Fruit fly (Drosophila melanogaster) whole organism, embryonic: ENCODE data around the gene CG13299.

Source experiments
- Aef1 ChIP-seq: fragments of 200-800 bp; sonication (Bioruptor generic); IDR thresholded peaks from 3 replicates; pipeline ENCODE4 v1.3.6; 2022; ENCODE audit warnings: missing biosample characterization, missing genetic modification characterization
- CG10267 ChIP-seq: fragments of 200-800 bp; sonication (Bioruptor generic); optimal IDR thresholded peaks from 2 replicates; lab custom pipeline; 2018; ENCODE audit warnings: missing biosample characterization, mild to moderate bottlenecking, missing genetic modification characterization, moderate library complexity
- CG10543 ChIP-seq: fragments of 200-800 bp; sonication (Bioruptor generic); optimal IDR thresholded peaks from 3 replicates; lab custom pipeline; 2017; ENCODE audit warnings: missing biosample characterization, mild to moderate bottlenecking, missing genetic modification characterization, moderate library complexity
- CG12236 ChIP-seq: fragments of 200-800 bp; sonication (Bioruptor generic); optimal IDR thresholded peaks from 2 replicates; lab custom pipeline; 2016; ENCODE audit warnings: missing biosample characterization, missing genetic modification characterization
- CG1233 ChIP-seq: fragments of 200-800 bp; sonication (Bioruptor generic); optimal IDR thresholded peaks from 4 replicates; lab custom pipeline; 2018; ENCODE audit warnings: missing biosample characterization, mild to moderate bottlenecking, missing genetic modification characterization
- CG13775 ChIP-seq: fragments of 200-800 bp; sonication (Bioruptor generic); optimal IDR thresholded peaks from 3 replicates; lab custom pipeline; 2017; ENCODE audit warnings: missing biosample characterization, mild to moderate bottlenecking, missing genetic modification characterization
- CG17568 ChIP-seq: fragments of 200-800 bp; sonication (Bioruptor generic); optimal IDR thresholded peaks from 2 replicates; lab custom pipeline; 2018; ENCODE audit warnings: missing biosample characterization, mild to moderate bottlenecking, missing genetic modification characterization, moderate library complexity
- CG2712 ChIP-seq: fragments of 200-800 bp; optimal IDR thresholded peaks from 3 replicates; lab custom pipeline; 2019; ENCODE audit warnings: missing biosample characterization, mild to moderate bottlenecking, missing genetic modification characterization, moderate library complexity
- CG2875 ChIP-seq: fragments of 200-800 bp; sonication (Bioruptor generic); optimal IDR thresholded peaks from 2 replicates; lab custom pipeline; 2017; ENCODE audit warnings: missing biosample characterization, mild to moderate bottlenecking, missing genetic modification characterization, missing genetic modification reagents
- CG32532 ChIP-seq: fragments of 200-800 bp; sonication (Bioruptor generic); IDR thresholded peaks from 2 replicates; pipeline ENCODE4 v1.3.6; 2022; ENCODE audit warnings: missing biosample characterization, missing genetic modification characterization
- CG32767 ChIP-seq: fragments of 200-800 bp; sonication (Bioruptor generic); IDR thresholded peaks from 2 replicates; pipeline ENCODE4 v1.3.6; 2022; ENCODE audit warnings: missing biosample characterization, missing genetic modification characterization
- CG34422 ChIP-seq: fragments of 200-800 bp; sonication (Bioruptor generic); IDR thresholded peaks from 3 replicates; pipeline ENCODE4 v1.3.6; 2022; ENCODE audit warnings: missing biosample characterization, missing genetic modification characterization
- CG5953 ChIP-seq: fragments of 200-800 bp; sonication (Bioruptor generic); IDR thresholded peaks from 2 replicates; pipeline ENCODE4 v1.3.6; 2022; ENCODE audit warnings: missing biosample characterization, missing genetic modification characterization
- CG6175 ChIP-seq: fragments of 200-800 bp; sonication (Bioruptor generic); IDR thresholded peaks from 3 replicates; pipeline ENCODE4 v1.3.6; 2022; ENCODE audit warnings: missing biosample characterization, missing genetic modification characterization
- CG6791 ChIP-seq: fragments of 200-800 bp; sonication (Bioruptor generic); IDR thresholded peaks from 3 replicates; pipeline ENCODE4 v1.3.6; 2022; ENCODE audit warnings: missing biosample characterization, missing genetic modification characterization; ENCODE audit not compliant: partially characterized antibody
- CG7556 ChIP-seq: fragments of 200-800 bp; sonication (Bioruptor generic); optimal IDR thresholded peaks from 2 replicates; lab custom pipeline; 2017; ENCODE audit warnings: missing biosample characterization, mild to moderate bottlenecking, missing genetic modification characterization
- CG7786 ChIP-seq: fragments of 200-800 bp; sonication (Bioruptor generic); optimal IDR thresholded peaks from 2 replicates; lab custom pipeline; 2016; ENCODE audit warnings: missing biosample characterization, missing genetic modification characterization
- Chrac-16 ChIP-seq: fragments of 200-800 bp; sonication (Bioruptor generic); optimal IDR thresholded peaks from 3 replicates; lab custom pipeline; 2016; ENCODE audit warnings: missing biosample characterization, missing genetic modification characterization
- Dek ChIP-seq: fragments of 200-800 bp; sonication (Bioruptor generic); optimal IDR thresholded peaks from 3 replicates; lab custom pipeline; 2019; ENCODE audit warnings: missing biosample characterization, mild to moderate bottlenecking, missing genetic modification characterization, moderate library complexity
- Dfd ChIP-seq, 2 experiments: fragments of >200 bp; optimal IDR thresholded peaks; 2 replicates each; lab custom pipeline; 2017; ENCODE audit warnings: missing biosample characterization in 2 of 2, missing genetic modification characterization in 2 of 2
- Dip3 ChIP-seq: fragments of 200-800 bp; sonication (Bioruptor generic); optimal IDR thresholded peaks from 3 replicates; lab custom pipeline; 2016; ENCODE audit warnings: missing biosample characterization, missing genetic modification characterization
- Dref ChIP-seq: fragments of 200-800 bp; sonication (Bioruptor generic); IDR thresholded peaks from 2 replicates; pipeline ENCODE4 v1.3.6; 2022; ENCODE audit warnings: missing biosample characterization, missing genetic modification characterization
- Elba2 ChIP-seq: fragments of 200-800 bp; sonication (Bioruptor generic); optimal IDR thresholded peaks from 3 replicates; lab custom pipeline; 2016; ENCODE audit warnings: missing biosample characterization, missing genetic modification characterization
- Gug ChIP-seq: fragments of 200-800 bp; sonication (Bioruptor generic); IDR thresholded peaks from 4 replicates; pipeline ENCODE4 v1.3.6; 2022; ENCODE audit warnings: missing biosample characterization, missing genetic modification characterization
- HLH54F ChIP-seq: fragments of 200-800 bp; sonication (Bioruptor generic); optimal IDR thresholded peaks from 3 replicates; lab custom pipeline; 2016; ENCODE audit warnings: missing biosample characterization, missing genetic modification characterization
- Hr39 ChIP-seq: fragments of >200 bp; optimal IDR thresholded peaks from 2 replicates; lab custom pipeline; 2017
- Lim3 ChIP-seq: fragments of 200-800 bp; sonication (Bioruptor generic); IDR thresholded peaks from 2 replicates; pipeline ENCODE4 v1.3.6; 2022; ENCODE audit warnings: missing biosample characterization, missing genetic modification characterization
- Max ChIP-seq: fragments of 200-800 bp; sonication (Bioruptor generic); optimal IDR thresholded peaks from 2 replicates; lab custom pipeline; 2016; ENCODE audit warnings: missing biosample characterization, mild to moderate bottlenecking, missing genetic modification characterization
- Sox102F ChIP-seq: fragments of 200-800 bp; sonication (Bioruptor generic); optimal IDR thresholded peaks from 2 replicates; lab custom pipeline; 2018; ENCODE audit warnings: missing biosample characterization, mild to moderate bottlenecking, missing genetic modification characterization, moderate library complexity
- Sry-δ ChIP-seq: fragments of 200-800 bp; sonication (Bioruptor generic); optimal IDR thresholded peaks from 2 replicates; lab custom pipeline; 2016; ENCODE audit warnings: missing biosample characterization, missing genetic modification characterization
- abd-A ChIP-seq: fragments of 200-800 bp; sonication (Bioruptor generic); optimal IDR thresholded peaks from 3 replicates; lab custom pipeline; 2019; ENCODE audit warnings: missing biosample characterization, mild to moderate bottlenecking, missing genetic modification characterization, moderate library complexity
- ase ChIP-seq: fragments of 200-800 bp; sonication (Bioruptor generic); IDR thresholded peaks from 3 replicates; pipeline ENCODE4 v1.3.6; 2022; ENCODE audit warnings: missing biosample characterization, missing genetic modification characterization
- ato ChIP-seq: fragments of 200-800 bp; sonication (Bioruptor generic); IDR thresholded peaks from 2 replicates; pipeline ENCODE4 v1.3.6; 2022; ENCODE audit warnings: missing biosample characterization, missing genetic modification characterization; ENCODE audit not compliant: partially characterized antibody
- cg ChIP-seq: fragments of 200-800 bp; sonication (Bioruptor generic); optimal IDR thresholded peaks from 3 replicates; lab custom pipeline; 2019; ENCODE audit warnings: missing biosample characterization, mild to moderate bottlenecking, missing genetic modification characterization, moderate library complexity
- chinmo ChIP-seq: fragments of 200-800 bp; sonication (Bioruptor generic); IDR thresholded peaks from 4 replicates; pipeline ENCODE4 v1.3.6; 2022; ENCODE audit warnings: missing biosample characterization, missing genetic modification characterization; ENCODE audit not compliant: partially characterized antibody
- danr ChIP-seq: fragments of 200-800 bp; sonication (Bioruptor generic); IDR thresholded peaks from 2 replicates; pipeline ENCODE4 v1.3.6; 2022; ENCODE audit warnings: missing biosample characterization, missing genetic modification characterization
- dysf ChIP-seq: fragments of 200-800 bp; sonication (Bioruptor generic); IDR thresholded peaks from 3 replicates; pipeline ENCODE4 v1.3.6; 2022; ENCODE audit warnings: missing biosample characterization, missing genetic modification characterization
- hbn ChIP-seq: fragments of 200-800 bp; sonication (Bioruptor generic); IDR thresholded peaks from 2 replicates; pipeline ENCODE4 v1.3.6; 2022; ENCODE audit warnings: missing biosample characterization, missing genetic modification characterization; ENCODE audit not compliant: partially characterized antibody
- her ChIP-seq: fragments of 200-800 bp; sonication (Bioruptor generic); optimal IDR thresholded peaks from 2 replicates; lab custom pipeline; 2016; ENCODE audit warnings: missing biosample characterization, missing genetic modification characterization
- jigr1 ChIP-seq: fragments of 200-800 bp; sonication (Bioruptor generic); IDR thresholded peaks from 3 replicates; pipeline ENCODE4 v1.3.6; 2022; ENCODE audit warnings: missing biosample characterization, missing genetic modification characterization
- lab ChIP-seq: fragments of 200-800 bp; sonication (Bioruptor generic); optimal IDR thresholded peaks from 3 replicates; lab custom pipeline; 2017; ENCODE audit warnings: missing biosample characterization, missing genetic modification characterization, mild to moderate bottlenecking, moderate library complexity, missing genetic modification reagents
- nau ChIP-seq: fragments of 200-800 bp; sonication (Bioruptor generic); optimal IDR thresholded peaks from 3 replicates; lab custom pipeline; 2017; ENCODE audit warnings: missing biosample characterization, mild to moderate bottlenecking, missing genetic modification characterization, missing genetic modification reagents
- oc ChIP-seq: fragments of 200-800 bp; sonication (Bioruptor generic); optimal IDR thresholded peaks from 2 replicates; lab custom pipeline; 2018; ENCODE audit warnings: missing biosample characterization, mild to moderate bottlenecking, missing genetic modification characterization, moderate library complexity
- otp ChIP-seq: fragments of 200-800 bp; sonication (Bioruptor generic); IDR thresholded peaks from 3 replicates; pipeline ENCODE4, ENCODE4 v1.3.6; 2022; ENCODE audit warnings: missing biosample characterization, missing genetic modification characterization
- pho ChIP-seq: fragments of 200-800 bp; sonication (Bioruptor generic); optimal IDR thresholded peaks from 2 replicates; lab custom pipeline; 2016; ENCODE audit warnings: missing biosample characterization, missing genetic modification characterization
- slbo ChIP-seq: fragments of 200-800 bp; sonication (Bioruptor generic); IDR thresholded peaks from 2 replicates; pipeline ENCODE4 v1.3.6; 2022; ENCODE audit warnings: missing biosample characterization, missing genetic modification characterization
- sr ChIP-seq: fragments of 200-800 bp; sonication (Bioruptor generic); IDR thresholded peaks from 3 replicates; pipeline ENCODE4 v1.3.6; 2022; ENCODE audit warnings: missing biosample characterization, missing genetic modification characterization
- wdn ChIP-seq: fragments of 200-800 bp; sonication (Bioruptor generic); IDR thresholded peaks from 2 replicates; pipeline ENCODE4 v1.3.6; 2022; ENCODE audit warnings: missing biosample characterization, missing genetic modification characterization
- z ChIP-seq: fragments of 200-800 bp; sonication (Bioruptor generic); IDR thresholded peaks from 3 replicates; pipeline ENCODE4 v1.3.6; 2022; ENCODE audit warnings: missing biosample characterization, missing genetic modification characterization

CG13299 gene

DNA sequence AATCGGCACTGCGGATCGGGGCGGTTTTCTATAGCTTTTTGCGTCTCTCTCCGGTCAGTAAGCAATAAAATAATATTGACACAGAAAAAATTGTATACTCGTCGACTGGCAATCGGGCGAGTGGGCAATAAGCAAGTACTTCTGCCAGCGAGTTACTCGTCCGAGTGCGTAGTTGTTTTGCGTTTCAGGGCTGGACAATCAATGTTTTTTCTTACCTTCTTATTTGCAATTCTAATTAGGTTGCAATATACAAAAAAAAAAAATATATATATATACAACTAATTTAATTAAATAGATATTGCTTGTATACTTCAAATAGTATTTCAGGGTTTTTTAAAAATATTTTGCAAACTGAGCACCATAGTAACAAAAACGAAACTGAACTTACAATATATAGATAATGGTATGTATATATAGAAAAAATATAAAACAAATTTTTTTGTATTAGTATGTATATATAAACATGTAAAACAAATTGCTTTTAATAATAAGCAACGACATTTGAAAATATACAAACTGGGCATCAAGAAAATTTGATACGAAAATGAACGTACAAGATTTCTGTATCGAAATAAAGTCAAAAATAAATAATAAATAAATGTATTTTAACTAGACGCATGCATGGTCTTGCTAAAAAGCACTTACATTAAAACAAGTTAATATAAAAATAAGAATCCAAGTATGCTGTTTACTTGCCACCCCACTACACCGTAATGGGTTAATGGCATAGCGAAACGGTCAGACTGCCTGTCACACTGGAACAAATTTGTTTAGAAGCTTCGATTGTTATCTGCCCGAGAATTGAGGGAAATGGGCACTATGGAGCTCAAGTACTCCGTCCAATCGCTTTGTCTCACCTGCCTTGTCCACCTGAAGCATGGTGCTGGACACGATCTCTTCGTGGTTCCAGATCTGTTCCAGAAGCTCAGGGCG, 42.9 kb downstream of the CG13299 start, which contains the start of the genes D19A and CG7386 (continued):
- peak; percentile 75; the same call in 3 of the 4 replicates for TF ChIP-seq Gug (GFP tag; lab: Robert Waterston, UW)
- TF ChIP-seq CG6791 (GFP tag; lab: Robert Waterston, UW): peak; percentile 41; the same call in 1 of the 3 replicates
- TF ChIP-seq CG13775: peak; percentile 17
- peak; percentile 67; the same call in 2 of the 3 replicates for TF ChIP-seq ase (GFP tag; lab: Robert Waterston, UW)
- TF ChIP-seq CG10267: peak; percentile 47
- TF ChIP-seq wdn: no peak
- TF ChIP-seq CG32532 (GFP tag; lab: Robert Waterston, UW): peak; percentile 80
- peak; percentile 31 for TF ChIP-seq Max (GFP tag; lab: Kevin White, UChicago)
- TF ChIP-seq nau (GFP tag; lab: Kevin White, UChicago): no peak
- TF ChIP-seq CG32767 (GFP tag; lab: Robert Waterston, UW): 0 out of 2 replicates have a peak, but pooled peaks have one; percentile 38
- peak; percentile 38 for TF ChIP-seq pho (GFP tag; lab: Kevin White, UChicago)
- peak; percentile 11 for TF ChIP-seq CG7556 (GFP tag; lab: Kevin White, UChicago)
- peak; percentile 56 for TF ChIP-seq CG7786 (GFP tag; lab: Kevin White, UChicago)
- peak; percentile 47 for TF ChIP-seq Dek (tag; lab: Kevin White, UChicago)
- peak; percentile 46 for TF ChIP-seq Dip3
- TF ChIP-seq CG2712 (tag; lab: Kevin White, UChicago): peak; percentile 70
- no peak for TF ChIP-seq otp (GFP tag; lab: Robert Waterston, UW)
- TF ChIP-seq CG2875 (GFP tag; lab: Kevin White, UChicago): no peak
- no peak for TF ChIP-seq CG17568 (GFP tag; lab: Kevin White, UChicago)
- TF ChIP-seq HLH54F (GFP tag; lab: Kevin White, UChicago): peak; percentile 79
- no peak for TF ChIP-seq CG12236
- TF ChIP-seq Chrac-16 (GFP tag; lab: Kevin White, UChicago): peak; percentile 5
- TF ChIP-seq CG5953 (GFP tag; lab: Robert Waterston, UW): 0 out of 2 replicates have a peak, but pooled peaks have one; percentile 25
- peak; percentile 49 for TF ChIP-seq her (GFP tag; lab: Kevin White, UChicago)
- TF ChIP-seq Dref (GFP tag; lab: Robert Waterston, UW): 0 out of 2 replicates have a peak, but pooled peaks have one; percentile 28
- TF ChIP-seq Lim3 (GFP tag; lab: Robert Waterston, UW): no peak
- no peak; the same call in 1 of the 2 replicates for TF ChIP-seq hbn (GFP tag; lab: Robert Waterston, UW)
- no peak for TF ChIP-seq ato (GFP tag; lab: Robert Waterston, UW)
- peak; percentile 86 for TF ChIP-seq slbo (GFP tag; lab: Robert Waterston, UW)
- peak; percentile 58 for TF ChIP-seq Sox102F
- peak; percentile 52 for TF ChIP-seq CG34422
- peak; percentile 97 for TF ChIP-seq Elba2 (GFP tag; lab: Kevin White, UChicago)
- TF ChIP-seq CG1233 (GFP tag; lab: Kevin White, UChicago): peak; percentile 41
- TF ChIP-seq abd-A (tag; lab: Kevin White, UChicago): no peak
- TF ChIP-seq oc (tag; lab: Kevin White, UChicago): no peak
- peak; percentile 45 for TF ChIP-seq Aef1 (GFP tag; lab: Robert Waterston, UW)
- TF ChIP-seq sr: 0 out of 3 replicates have a peak, but pooled peaks have one; percentile 8
- no peak for TF ChIP-seq CG6175
- peak; percentile 59 for TF ChIP-seq lab (GFP tag; lab: Kevin White, UChicago)
- peak; percentile 48 for TF ChIP-seq CG10543 (GFP tag; lab: Kevin White, UChicago)
- TF ChIP-seq danr (GFP tag; lab: Robert Waterston, UW): no peak
- no peak for TF ChIP-seq jigr1 (GFP tag; lab: Robert Waterston, UW)
- TF ChIP-seq Sry-δ (GFP tag; lab: Kevin White, UChicago): peak; percentile 22
- TF ChIP-seq cg (GFP tag; lab: Kevin White, UChicago): peak; percentile 24
- peak; percentile 66 for TF ChIP-seq dysf
- no peak for TF ChIP-seq Dfd (GFP tag; optimal IDR thresholded peaks at IDR 0.05; lab: Kevin White, UChicago)
- TF ChIP-seq chinmo (GFP tag; lab: Robert Waterston, UW): no peak
- TF ChIP-seq Hr39 (lab: Kevin White, UChicago): no peak
- no peak for TF ChIP-seq z
